Fruit fly (Drosophila melanogaster) whole organism, prepupa: ENCODE results near the gene CG10348.

Experiments used
- Blimp-1 ChIP-seq: fragments of 200-800 bp; sonication (Bioruptor generic); optimal IDR thresholded peaks from 3 replicates; lab custom pipeline; 2017; ENCODE audit warnings: missing biosample characterization, missing genetic modification characterization, mild to moderate bottlenecking, moderate library complexity, missing genetic modification reagents
- CG10631 ChIP-seq: fragments of 200-800 bp; sonication (Bioruptor generic); optimal IDR thresholded peaks from 2 replicates; lab custom pipeline; 2016; ENCODE audit warnings: missing biosample characterization, missing genetic modification characterization
- CG10669 ChIP-seq: fragments of 200-800 bp; sonication (Bioruptor generic); optimal IDR thresholded peaks from 3 replicates; lab custom pipeline; 2018; ENCODE audit warnings: missing biosample characterization, mild to moderate bottlenecking, missing genetic modification characterization, moderate library complexity
- CG11294 ChIP-seq: fragments of 200-800 bp; sonication (Bioruptor generic); IDR thresholded peaks from 2 replicates; pipeline ENCODE4 v1.3.6; 2022; ENCODE audit warnings: missing biosample characterization, missing genetic modification characterization
- CG11762 ChIP-seq: fragments of 200-800 bp; sonication (Bioruptor generic); optimal IDR thresholded peaks from 3 replicates; lab custom pipeline; 2016; ENCODE audit warnings: missing biosample characterization, missing genetic modification characterization; ENCODE audit not compliant: insufficient read depth
- CG11902 ChIP-seq: fragments of 200-800 bp; sonication (Bioruptor generic); optimal IDR thresholded peaks from 3 replicates; lab custom pipeline; 2016; ENCODE audit warnings: missing biosample characterization, missing genetic modification characterization
- CG1621 ChIP-seq: fragments of 200-800 bp; sonication (Bioruptor generic); optimal IDR thresholded peaks from 3 replicates; lab custom pipeline; 2018; ENCODE audit warnings: missing biosample characterization, mild to moderate bottlenecking, missing genetic modification characterization
- CG16779 ChIP-seq: fragments of 200-800 bp; sonication (Bioruptor generic); optimal IDR thresholded peaks from 3 replicates; lab custom pipeline; 2017; ENCODE audit warnings: missing biosample characterization, mild to moderate bottlenecking, missing genetic modification characterization
- CG3032 ChIP-seq: fragments of 200-800 bp; optimal IDR thresholded peaks from 2 replicates; lab custom pipeline; 2019; ENCODE audit warnings: missing biosample characterization, mild to moderate bottlenecking, missing genetic modification characterization, moderate library complexity
- CG32006 ChIP-seq: fragments of 200-800 bp; sonication (Bioruptor generic); optimal IDR thresholded peaks from 3 replicates; lab custom pipeline; 2017; ENCODE audit warnings: missing biosample characterization, mild to moderate bottlenecking, missing genetic modification characterization
- CG4318 ChIP-seq: fragments of 200-800 bp; sonication (Bioruptor generic); optimal IDR thresholded peaks from 3 replicates; lab custom pipeline; 2017; ENCODE audit warnings: missing biosample characterization, mild to moderate bottlenecking, missing genetic modification characterization
- CG6276 ChIP-seq: fragments of 200-800 bp; sonication (Bioruptor generic); optimal IDR thresholded peaks from 2 replicates; lab custom pipeline; 2017; ENCODE audit warnings: missing biosample characterization, mild to moderate bottlenecking, missing genetic modification characterization
- CG6808 ChIP-seq: fragments of 200-800 bp; sonication (Bioruptor generic); optimal IDR thresholded peaks from 3 replicates; lab custom pipeline; 2017; ENCODE audit warnings: missing biosample characterization, missing genetic modification characterization, mild to moderate bottlenecking, moderate library complexity, missing genetic modification reagents
- CG7368 ChIP-seq: fragments of 200-800 bp; sonication (Bioruptor generic); optimal IDR thresholded peaks from 3 replicates; lab custom pipeline; 2016; ENCODE audit warnings: missing biosample characterization, missing genetic modification characterization
- CG8119 ChIP-seq: fragments of 200-800 bp; sonication (Bioruptor generic); IDR thresholded peaks from 3 replicates; pipeline ENCODE4 v1.3.6; 2022; ENCODE audit warnings: missing biosample characterization, missing genetic modification characterization
- CG8319 ChIP-seq: fragments of 200-800 bp; sonication (Bioruptor generic); optimal IDR thresholded peaks from 3 replicates; lab custom pipeline; 2016; ENCODE audit warnings: missing biosample characterization, missing genetic modification characterization
- CG8632 ChIP-seq: fragments of 200-800 bp; sonication (Bioruptor generic); optimal IDR thresholded peaks from 3 replicates; lab custom pipeline; 2016; ENCODE audit warnings: missing biosample characterization, missing genetic modification characterization
- CG9139 ChIP-seq: fragments of 200-800 bp; sonication (Bioruptor generic); optimal IDR thresholded peaks from 3 replicates; lab custom pipeline; 2017; ENCODE audit warnings: missing biosample characterization, mild to moderate bottlenecking, missing genetic modification characterization
- Eip75B ChIP-seq: fragments of 200-800 bp; sonication (Bioruptor generic); optimal IDR thresholded peaks from 3 replicates; lab custom pipeline; 2016; ENCODE audit warnings: missing biosample characterization, missing genetic modification characterization
- Eip78C ChIP-seq: fragments of 200-800 bp; sonication (Bioruptor generic); peaks from one replicate; lab custom pipeline; 2016; ENCODE audit warnings: missing biosample characterization, missing genetic modification characterization
- Eip93F ChIP-seq: fragments of 200-800 bp; sonication (Bioruptor generic); optimal IDR thresholded peaks from 2 replicates; lab custom pipeline; 2016; ENCODE audit warnings: missing biosample characterization, mild to moderate bottlenecking, missing genetic modification characterization
- Ets21C ChIP-seq: fragments of 200-800 bp; sonication (Bioruptor generic); optimal IDR thresholded peaks from 3 replicates; lab custom pipeline; 2016; ENCODE audit warnings: missing biosample characterization, missing genetic modification characterization
- Ets96B ChIP-seq: fragments of 200-800 bp; optimal IDR thresholded peaks from 2 replicates; lab custom pipeline; 2019; ENCODE audit warnings: missing biosample characterization, mild to moderate bottlenecking, missing genetic modification characterization, moderate library complexity
- Gug ChIP-seq: fragments of 200-800 bp; sonication (Bioruptor generic); IDR thresholded peaks from 2 replicates; pipeline ENCODE4 v1.3.6; 2022; ENCODE audit warnings: missing biosample characterization, missing genetic modification characterization
- Hr38 ChIP-seq: sonication (Bioruptor generic); optimal IDR thresholded peaks from 2 replicates; lab custom pipeline; 2016; ENCODE audit warnings: missing biosample characterization, missing genetic modification characterization
- Hr39 ChIP-seq: fragments of 200-800 bp; sonication (Bioruptor generic); optimal IDR thresholded peaks from 2 replicates; lab custom pipeline; 2016; ENCODE audit warnings: missing biosample characterization, missing genetic modification characterization
- Lpt ChIP-seq: fragments of 200-800 bp; sonication (Bioruptor generic); optimal IDR thresholded peaks from 3 replicates; lab custom pipeline; 2016; ENCODE audit warnings: missing biosample characterization, missing genetic modification characterization
- OdsH ChIP-seq: fragments of 200-800 bp; sonication (Bioruptor generic); optimal IDR thresholded peaks from 3 replicates; lab custom pipeline; 2016; ENCODE audit warnings: missing biosample characterization, missing genetic modification characterization
- Smox ChIP-seq: fragments of 200-800 bp; sonication (Bioruptor generic); optimal IDR thresholded peaks from 3 replicates; lab custom pipeline; 2016; ENCODE audit warnings: missing biosample characterization, missing genetic modification characterization
- Sox102F ChIP-seq: fragments of 200-800 bp; sonication (Bioruptor generic); optimal IDR thresholded peaks from 2 replicates; lab custom pipeline; 2016; ENCODE audit warnings: missing biosample characterization, mild to moderate bottlenecking, missing genetic modification characterization
- Sox15 ChIP-seq: fragments of 200-800 bp; sonication (Bioruptor generic); optimal IDR thresholded peaks from 3 replicates; lab custom pipeline; 2016; ENCODE audit warnings: missing biosample characterization, missing genetic modification characterization
- achi ChIP-seq: fragments of 200-800 bp; sonication (Bioruptor generic); optimal IDR thresholded peaks from 3 replicates; lab custom pipeline; 2016; ENCODE audit warnings: missing biosample characterization, missing genetic modification characterization
- acj6 ChIP-seq: fragments of 200-800 bp; sonication (Bioruptor generic); optimal IDR thresholded peaks from 3 replicates; lab custom pipeline; 2016; ENCODE audit warnings: missing biosample characterization, missing genetic modification characterization
- cyc ChIP-seq: fragments of 200-800 bp; sonication (Bioruptor generic); optimal IDR thresholded peaks from 3 replicates; lab custom pipeline; 2016; ENCODE audit warnings: missing biosample characterization, missing genetic modification characterization
- dac ChIP-seq: fragments of 200-800 bp; sonication (Bioruptor generic); optimal IDR thresholded peaks from 2 replicates; lab custom pipeline; 2017; ENCODE audit warnings: missing biosample characterization, mild to moderate bottlenecking, missing genetic modification characterization
- dsx ChIP-seq: fragments of 200-800 bp; optimal IDR thresholded peaks from 3 replicates; lab custom pipeline; 2019; ENCODE audit warnings: missing biosample characterization, mild to moderate bottlenecking, missing genetic modification characterization, moderate library complexity; ENCODE audit not compliant: poor library complexity, severe bottlenecking
- eg ChIP-seq: fragments of 200-800 bp; sonication (Bioruptor generic); IDR thresholded peaks from 3 replicates; pipeline ENCODE4 v1.3.6; 2022; ENCODE audit warnings: missing biosample characterization, missing genetic modification characterization
- fd59A ChIP-seq: fragments of 200-800 bp; sonication (Bioruptor generic); optimal IDR thresholded peaks from 2 replicates; lab custom pipeline; 2017; ENCODE audit warnings: missing biosample characterization, mild to moderate bottlenecking, missing genetic modification characterization, missing genetic modification reagents
- fd85E ChIP-seq: fragments of 200-800 bp; sonication (Bioruptor generic); optimal IDR thresholded peaks from 3 replicates; lab custom pipeline; 2016; ENCODE audit warnings: missing biosample characterization, missing genetic modification characterization
- fkh ChIP-seq: fragments of 200-800 bp; sonication (Bioruptor generic); optimal IDR thresholded peaks from 3 replicates; lab custom pipeline; 2017; ENCODE audit warnings: missing biosample characterization, mild to moderate bottlenecking, missing genetic modification characterization, moderate library complexity
- lz ChIP-seq: fragments of 200-800 bp; sonication (Bioruptor generic); optimal IDR thresholded peaks from 3 replicates; lab custom pipeline; 2016; ENCODE audit warnings: missing biosample characterization, missing genetic modification characterization
- net ChIP-seq: fragments of 200-800 bp; sonication (Bioruptor generic); optimal IDR thresholded peaks from 3 replicates; lab custom pipeline; 2016; ENCODE audit warnings: missing biosample characterization, missing genetic modification characterization
- spab ChIP-seq: fragments of 200-800 bp; sonication (Bioruptor generic); optimal IDR thresholded peaks from 2 replicates; lab custom pipeline; 2017; ENCODE audit warnings: missing biosample characterization, mild to moderate bottlenecking, missing genetic modification characterization, missing genetic modification reagents
- ss ChIP-seq, 2 experiments: fragments of 200-800 bp; sonication (Bioruptor generic); optimal IDR thresholded peaks; 2 replicates in 1 of 2; 3 replicates in 1 of 2; lab custom pipeline; 2017 to 2018; ENCODE audit warnings: mild to moderate bottlenecking in 2 of 2, missing biosample characterization in 2 of 2, missing genetic modification characterization in 2 of 2, moderate library complexity in 1 of 2
- svp ChIP-seq: fragments of 200-800 bp; sonication (Bioruptor generic); peaks from one replicate; lab custom pipeline; 2016; ENCODE audit warnings: missing biosample characterization, missing genetic modification characterization
- topi ChIP-seq: fragments of 200-800 bp; sonication (Bioruptor generic); optimal IDR thresholded peaks from 3 replicates; lab custom pipeline; 2016; ENCODE audit warnings: missing biosample characterization, missing genetic modification characterization
- vri ChIP-seq: fragments of 200-800 bp; sonication (Bioruptor generic); optimal IDR thresholded peaks from 3 replicates; lab custom pipeline; 2016; ENCODE audit warnings: missing biosample characterization, mild to moderate bottlenecking, missing genetic modification characterization

CG10348 gene

dm6 chr2L:18695404-18695804 lies 36.9 kb downstream of the CG10348 start, which contains the start of the genes CG10383 and CG10338 (continued):
- TF ChIP-seq vri (GFP tag; lab: Kevin White, UChicago) (peak; percentile 75), fkh (GFP tag; lab: Kevin White, UChicago) (peak; percentile 31), Ets96B (tag; lab: Kevin White, UChicago) (peak; percentile 63), Gug (peak; percentile 86), CG10631 (peak; percentile 84), CG11762 (peak; percentile 51), CG16779 (peak; percentile 47), CG8632 (GFP tag; lab: Kevin White, UChicago) (peak; percentile 77), CG1621 (tag; lab: Kevin White, UChicago) (peak; percentile 61), CG9139 (GFP tag; lab: Kevin White, UChicago) (no peak), Lpt (GFP tag; lab: Kevin White, UChicago) (peak; percentile 82), CG11902 (GFP tag; lab: Kevin White, UChicago) (peak; percentile 87), Sox15 (GFP tag; lab: Kevin White, UChicago) (peak; percentile 84), lz (GFP tag; lab: Kevin White, UChicago) (peak; percentile 89), Smox (GFP tag; lab: Kevin White, UChicago) (peak; percentile 90), Sox102F (GFP tag; lab: Kevin White, UChicago) (peak; percentile 85), Ets21C (peak; percentile 85), Eip78C (GFP tag; lab: Kevin White, UChicago) (peak; percentile 96), fd85E (peak; percentile 77), dac (peak; percentile 85), Hr39 (GFP tag; lab: Kevin White, UChicago) (peak; percentile 93), CG8319 (GFP tag; lab: Kevin White, UChicago) (peak; percentile 88), dsx (GFP tag; lab: Kevin White, UChicago) (peak; percentile 37), CG8119 (GFP tag; lab: Robert Waterston, UW) (peak; percentile 69; the same call in 2 of the 3 replicates), svp (peak; percentile 93), CG11294 (GFP tag; lab: Robert Waterston, UW) (peak; percentile 87), CG6808 (GFP tag; lab: Kevin White, UChicago) (no peak)

- no peak for TF ChIP-seq CG7368 (GFP tag; lab: Kevin White, UChicago)
- TF ChIP-seq CG16779, result no peak
- TF ChIP-seq CG1621 (tag; lab: Kevin White, UChicago), result no peak
- peak; percentile 66 for TF ChIP-seq CG32006 (GFP tag; lab: Kevin White, UChicago)
- TF ChIP-seq CG6276, result no peak
- peak; percentile 29 for TF ChIP-seq cyc
- peak; percentile 39 for TF ChIP-seq Smox (GFP tag; lab: Kevin White, UChicago)
- TF ChIP-seq CG8632 (GFP tag; lab: Kevin White, UChicago), result peak; percentile 55
- no peak for TF ChIP-seq fd85E
- no peak for TF ChIP-seq CG6808 (GFP tag; lab: Kevin White, UChicago)
- no peak for TF ChIP-seq spab (GFP tag; lab: Kevin White, UChicago)
- no peak for TF ChIP-seq dsx (GFP tag; lab: Kevin White, UChicago)
- TF ChIP-seq net, result peak; percentile 43
- no peak for TF ChIP-seq Sox15 (GFP tag; lab: Kevin White, UChicago)
- no peak for TF ChIP-seq Blimp-1 (GFP tag; lab: Kevin White, UChicago)
- peak; percentile 23 for TF ChIP-seq topi (GFP tag; lab: Kevin White, UChicago)
- no peak for TF ChIP-seq Hr38 (GFP tag; lab: Kevin White, UChicago)
- TF ChIP-seq dac, result no peak
- TF ChIP-seq acj6 (GFP tag; lab: Kevin White, UChicago), result peak; percentile 73
- peak; percentile 58 for TF ChIP-seq Eip75B (GFP tag; lab: Kevin White, UChicago)
- peak; percentile 48 for TF ChIP-seq achi
- TF ChIP-seq CG10631, result peak; percentile 53
- TF ChIP-seq ss (GFP tag; optimal IDR thresholded peaks at IDR 0.05; lab: Kevin White, UChicago), result no peak
- 0 out of 2 replicates have a peak, but pooled peaks have one; percentile 26 for TF ChIP-seq Gug
- no peak for TF ChIP-seq fkh (GFP tag; lab: Kevin White, UChicago)
- no peak for TF ChIP-seq Eip93F (GFP tag; lab: Kevin White, UChicago)
- peak; percentile 24 for TF ChIP-seq CG4318 (GFP tag; lab: Kevin White, UChicago)
- peak; percentile 27 for TF ChIP-seq CG10669 (GFP tag; lab: Kevin White, UChicago)
- TF ChIP-seq fd59A (GFP tag; lab: Kevin White, UChicago), result no peak
- peak; percentile 7 for TF ChIP-seq CG3032
- peak; percentile 83 for TF ChIP-seq Eip78C (GFP tag; lab: Kevin White, UChicago)
- no peak for TF ChIP-seq CG8319 (GFP tag; lab: Kevin White, UChicago)
- no peak for TF ChIP-seq CG11294 (GFP tag; lab: Robert Waterston, UW)
- TF ChIP-seq Ets96B (tag; lab: Kevin White, UChicago), result peak; percentile 58
- TF ChIP-seq OdsH, result peak; percentile 66
- TF ChIP-seq eg (GFP tag; lab: Robert Waterston, UW), result peak; percentile 64; the same call in 2 of the 3 replicates
- peak; percentile 44 for TF ChIP-seq Hr39 (GFP tag; lab: Kevin White, UChicago)
- no peak for TF ChIP-seq Ets21C
Observed at dm6 chr2L:18694724-18695105, 37.6 kb downstream of the CG10348 start.
